Fruit fly (Drosophila melanogaster) whole organism, embryonic: ENCODE measurements around the gene CG10803.

ENCODE experiments used
- Abd-B ChIP-seq: fragments of 200-800 bp; sonication (Bioruptor generic); optimal IDR thresholded peaks from 2 replicates; lab custom pipeline; 2018; ENCODE audit warnings: missing biosample characterization, mild to moderate bottlenecking, missing genetic modification characterization, moderate library complexity
- Ada2b ChIP-seq: fragments of 200-800 bp; sonication (Bioruptor generic); IDR thresholded peaks from 2 replicates; pipeline ENCODE4 v1.3.6; 2022; ENCODE audit warnings: missing biosample characterization, missing genetic modification characterization
- Awh ChIP-seq: fragments of 200-800 bp; sonication (Bioruptor generic); IDR thresholded peaks from 2 replicates; pipeline ENCODE4, ENCODE4 v1.3.6; 2022; ENCODE audit warnings: missing biosample characterization, missing genetic modification characterization
- B-H1 ChIP-seq: fragments of 200-800 bp; sonication (Bioruptor generic); IDR thresholded peaks from 3 replicates; pipeline ENCODE4 v1.3.6; 2022; ENCODE audit warnings: missing biosample characterization, missing genetic modification characterization
- CG10979 ChIP-seq: fragments of 200-800 bp; sonication (Bioruptor generic); optimal IDR thresholded peaks from 2 replicates; lab custom pipeline; 2018; ENCODE audit warnings: missing biosample characterization, mild to moderate bottlenecking, missing genetic modification characterization, moderate library complexity
- CG11398 ChIP-seq: fragments of 200-800 bp; sonication (Bioruptor generic); optimal IDR thresholded peaks from 2 replicates; lab custom pipeline; 2016; ENCODE audit warnings: missing biosample characterization, missing genetic modification characterization
- CG12942 ChIP-seq: fragments of 200-800 bp; sonication (Bioruptor generic); optimal IDR thresholded peaks from 3 replicates; lab custom pipeline; 2016; ENCODE audit warnings: missing biosample characterization, missing genetic modification characterization
- CG14710 ChIP-seq: fragments of 200-800 bp; sonication (Bioruptor generic); optimal IDR thresholded peaks from 3 replicates; lab custom pipeline; 2019; ENCODE audit warnings: missing biosample characterization, mild to moderate bottlenecking, missing genetic modification characterization, moderate library complexity
- CG15601 ChIP-seq: fragments of 200-800 bp; sonication (Bioruptor generic); optimal IDR thresholded peaks from 3 replicates; lab custom pipeline; 2019; ENCODE audit warnings: missing biosample characterization, mild to moderate bottlenecking, missing genetic modification characterization, moderate library complexity
- CG16779 ChIP-seq: fragments of 200-800 bp; sonication (Bioruptor generic); IDR thresholded peaks from 2 replicates; pipeline ENCODE4 v1.3.6; 2022; ENCODE audit warnings: missing biosample characterization, missing genetic modification characterization
- CG17385 ChIP-seq: fragments of 200-800 bp; sonication (Bioruptor generic); optimal IDR thresholded peaks from 3 replicates; lab custom pipeline; 2018; ENCODE audit warnings: missing biosample characterization, mild to moderate bottlenecking, missing genetic modification characterization
- CG2712 ChIP-seq: fragments of 200-800 bp; optimal IDR thresholded peaks from 3 replicates; lab custom pipeline; 2019; ENCODE audit warnings: missing biosample characterization, mild to moderate bottlenecking, missing genetic modification characterization, moderate library complexity
- CG3407 ChIP-seq: fragments of 200-800 bp; sonication (Bioruptor generic); optimal IDR thresholded peaks from 2 replicates; lab custom pipeline; 2018; ENCODE audit warnings: missing biosample characterization, mild to moderate bottlenecking, missing genetic modification characterization
- CG3995 ChIP-seq: fragments of 200-800 bp; sonication (Bioruptor generic); optimal IDR thresholded peaks from 3 replicates; lab custom pipeline; 2016; ENCODE audit warnings: missing biosample characterization, missing genetic modification characterization
- CG43689 ChIP-seq: fragments of 200-800 bp; sonication (Bioruptor generic); IDR thresholded peaks from 2 replicates; pipeline ENCODE4 v1.3.6; 2022; ENCODE audit warnings: missing biosample characterization, missing genetic modification characterization
- CG4854 ChIP-seq: fragments of 200-800 bp; sonication (Bioruptor generic); optimal IDR thresholded peaks from 2 replicates; lab custom pipeline; 2016; ENCODE audit warnings: missing biosample characterization, missing genetic modification characterization, inconsistent platforms
- CG5180 ChIP-seq: fragments of 200-800 bp; sonication (Bioruptor generic); optimal IDR thresholded peaks from 3 replicates; lab custom pipeline; 2017; ENCODE audit warnings: missing biosample characterization, missing genetic modification characterization, mild to moderate bottlenecking, moderate library complexity, missing genetic modification reagents
- CG6254 ChIP-seq: fragments of 200-800 bp; sonication (Bioruptor generic); optimal IDR thresholded peaks from 3 replicates; lab custom pipeline; 2017; ENCODE audit warnings: mild to moderate bottlenecking, missing biosample characterization, missing genetic modification reagents, missing genetic modification characterization
- CG6765 ChIP-seq: fragments of 200-800 bp; sonication (Bioruptor generic); optimal IDR thresholded peaks from 3 replicates; lab custom pipeline; 2017; ENCODE audit warnings: missing biosample characterization, mild to moderate bottlenecking, missing genetic modification characterization
- CG8281 ChIP-seq: fragments of 200-800 bp; sonication (Bioruptor generic); optimal IDR thresholded peaks from 2 replicates; lab custom pipeline; 2018; ENCODE audit warnings: missing biosample characterization, mild to moderate bottlenecking, missing genetic modification characterization, moderate library complexity
- CG8290 ChIP-seq, 3 experiments: fragments of 200-800 bp; sonication (Bioruptor generic); optimal IDR thresholded peaks; 2 replicates each; lab custom pipeline; 2016 to 2019; ENCODE audit warnings: missing biosample characterization in 3 of 3, missing genetic modification characterization in 3 of 3, mild to moderate bottlenecking in 2 of 3, moderate library complexity in 1 of 3
- CTCF ChIP-seq: fragments of 200-800 bp; sonication (Bioruptor generic); optimal IDR thresholded peaks from 2 replicates; lab custom pipeline; 2017; ENCODE audit warnings: missing biosample characterization, mild to moderate bottlenecking, missing genetic modification characterization, moderate library complexity
- CkIIα-i1 ChIP-seq: fragments of 200-800 bp; sonication (Bioruptor generic); IDR thresholded peaks from 2 replicates; pipeline ENCODE4 v1.3.6; 2022; ENCODE audit warnings: missing biosample characterization, missing genetic modification characterization
- Deaf1 ChIP-seq: fragments of 200-800 bp; optimal IDR thresholded peaks from 3 replicates; lab custom pipeline; 2019; ENCODE audit warnings: missing biosample characterization, mild to moderate bottlenecking, missing genetic modification characterization, moderate library complexity
- Dfd ChIP-seq, 2 experiments: fragments of >200 bp; optimal IDR thresholded peaks; 2 replicates each; lab custom pipeline; 2017; ENCODE audit warnings: missing biosample characterization in 2 of 2, missing genetic modification characterization in 2 of 2
- HHEX ChIP-seq: fragments of 200-800 bp; sonication (Bioruptor generic); optimal IDR thresholded peaks from 3 replicates; lab custom pipeline; 2017; ENCODE audit warnings: missing biosample characterization, mild to moderate bottlenecking, missing genetic modification characterization, missing genetic modification reagents
- Hmr ChIP-seq: fragments of 200-800 bp; sonication (Bioruptor generic); optimal IDR thresholded peaks from 3 replicates; lab custom pipeline; 2017; ENCODE audit warnings: mild to moderate bottlenecking, missing biosample characterization, missing genetic modification reagents, missing genetic modification characterization
- Lim3 ChIP-seq: fragments of 200-800 bp; sonication (Bioruptor generic); IDR thresholded peaks from 2 replicates; pipeline ENCODE4 v1.3.6; 2022; ENCODE audit warnings: missing biosample characterization, missing genetic modification characterization
- NC2β ChIP-seq: fragments of 200-800 bp; sonication (Bioruptor generic); optimal IDR thresholded peaks from 2 replicates; lab custom pipeline; 2016; ENCODE audit warnings: missing biosample characterization, missing genetic modification characterization
- Ssrp ChIP-seq: fragments of 200-800 bp; sonication (Bioruptor generic); optimal IDR thresholded peaks from 2 replicates; lab custom pipeline; 2018; ENCODE audit warnings: missing biosample characterization, mild to moderate bottlenecking, missing genetic modification characterization, moderate library complexity
- Trl ChIP-seq, 3 experiments: fragments of >200 bp in 2 of 3; fragments of 200-800 bp in 1 of 3; sonication (Bioruptor generic) in 1 of 3; optimal IDR thresholded peaks; 2 replicates in 1 of 3; 3 replicates in 2 of 3; lab custom pipeline; 2016 to 2017; ENCODE audit warnings: missing biosample characterization in 1 of 3, missing genetic modification characterization in 1 of 3
- Xbp1 ChIP-seq: fragments of 200-800 bp; sonication (Bioruptor generic); optimal IDR thresholded peaks from 3 replicates; lab custom pipeline; 2016; ENCODE audit warnings: missing biosample characterization, mild to moderate bottlenecking, missing genetic modification characterization
- Xrp1 ChIP-seq: fragments of 200-800 bp; sonication (Bioruptor generic); IDR thresholded peaks from 2 replicates; pipeline ENCODE4 v1.3.6; 2022; ENCODE audit warnings: missing biosample characterization, missing genetic modification characterization
- ci ChIP-seq: fragments of 200-800 bp; sonication (Bioruptor generic); IDR thresholded peaks from 3 replicates; pipeline ENCODE4 v1.3.6; 2022; ENCODE audit warnings: missing biosample characterization, missing genetic modification characterization
- da ChIP-seq: fragments of 200-800 bp; sonication (Bioruptor generic); optimal IDR thresholded peaks from 2 replicates; lab custom pipeline; 2016; ENCODE audit warnings: missing biosample characterization, missing genetic modification characterization
- dati ChIP-seq: fragments of 200-800 bp; sonication (Bioruptor generic); IDR thresholded peaks from 2 replicates; pipeline ENCODE4 v1.3.6; 2022; ENCODE audit warnings: missing biosample characterization, missing genetic modification characterization
- disco-r ChIP-seq: fragments of 200-800 bp; sonication (Bioruptor generic); optimal IDR thresholded peaks from 2 replicates; lab custom pipeline; 2016; ENCODE audit warnings: missing biosample characterization, missing genetic modification characterization
- exex ChIP-seq: fragments of 200-800 bp; sonication (Bioruptor generic); optimal IDR thresholded peaks from 4 replicates; lab custom pipeline; 2018; ENCODE audit warnings: missing biosample characterization, mild to moderate bottlenecking, missing genetic modification characterization, moderate library complexity
- fd64A ChIP-seq: fragments of 200-800 bp; sonication (Bioruptor generic); optimal IDR thresholded peaks from 3 replicates; lab custom pipeline; 2018; ENCODE audit warnings: missing biosample characterization, mild to moderate bottlenecking, missing genetic modification characterization
- gsb ChIP-seq: fragments of 200-800 bp; sonication (Bioruptor generic); IDR thresholded peaks from 2 replicates; pipeline ENCODE4 v1.3.6; 2022; ENCODE audit warnings: missing biosample characterization, missing genetic modification characterization
- mld ChIP-seq: fragments of 200-800 bp; sonication (Bioruptor generic); IDR thresholded peaks from 3 replicates; pipeline ENCODE4 v1.3.6; 2022; ENCODE audit warnings: missing biosample characterization, missing genetic modification characterization; ENCODE audit not compliant: partially characterized antibody
- otp ChIP-seq: fragments of 200-800 bp; sonication (Bioruptor generic); IDR thresholded peaks from 3 replicates; pipeline ENCODE4, ENCODE4 v1.3.6; 2022; ENCODE audit warnings: missing biosample characterization, missing genetic modification characterization
- peb ChIP-seq: fragments of 200-800 bp; sonication (Bioruptor generic); IDR thresholded peaks from 2 replicates; pipeline ENCODE4 v1.3.6; 2022; ENCODE audit warnings: missing biosample characterization, missing genetic modification characterization
- pros ChIP-seq: fragments of 200-800 bp; sonication (Bioruptor generic); optimal IDR thresholded peaks from 3 replicates; lab custom pipeline; 2019; ENCODE audit warnings: missing biosample characterization, mild to moderate bottlenecking, missing genetic modification characterization, moderate library complexity
- pum ChIP-seq: fragments of 200-800 bp; sonication (Bioruptor generic); optimal IDR thresholded peaks from 2 replicates; lab custom pipeline; 2016; ENCODE audit warnings: missing biosample characterization, missing genetic modification characterization
- repo ChIP-seq: fragments of 200-800 bp; sonication (Bioruptor generic); optimal IDR thresholded peaks from 2 replicates; lab custom pipeline; 2016; ENCODE audit warnings: missing biosample characterization, missing genetic modification characterization
- slbo ChIP-seq: fragments of 200-800 bp; sonication (Bioruptor generic); IDR thresholded peaks from 2 replicates; pipeline ENCODE4 v1.3.6; 2022; ENCODE audit warnings: missing biosample characterization, missing genetic modification characterization
- sna ChIP-seq: fragments of 200-800 bp; sonication (Bioruptor generic); IDR thresholded peaks from 2 replicates; pipeline ENCODE4 v1.3.6; 2022; ENCODE audit warnings: missing biosample characterization, missing genetic modification characterization; ENCODE audit not compliant: partially characterized antibody
- tin ChIP-seq: fragments of 200-800 bp; sonication (Bioruptor generic); optimal IDR thresholded peaks from 3 replicates; lab custom pipeline; 2016; ENCODE audit warnings: missing biosample characterization, missing genetic modification characterization
- ttk ChIP-seq: fragments of 200-800 bp; sonication (Bioruptor generic); IDR thresholded peaks from 2 replicates; pipeline ENCODE4 v2.1.2; 2022; ENCODE audit warnings: missing biosample characterization, missing genetic modification characterization
- unpg ChIP-seq: fragments of 200-800 bp; sonication (Bioruptor generic); optimal IDR thresholded peaks from 3 replicates; lab custom pipeline; 2018; ENCODE audit warnings: missing biosample characterization, mild to moderate bottlenecking, missing genetic modification characterization, moderate library complexity
- yki ChIP-seq: fragments of >200 bp; optimal IDR thresholded peaks from 3 replicates; lab custom pipeline; 2018

Gene CG10803

DNA sequence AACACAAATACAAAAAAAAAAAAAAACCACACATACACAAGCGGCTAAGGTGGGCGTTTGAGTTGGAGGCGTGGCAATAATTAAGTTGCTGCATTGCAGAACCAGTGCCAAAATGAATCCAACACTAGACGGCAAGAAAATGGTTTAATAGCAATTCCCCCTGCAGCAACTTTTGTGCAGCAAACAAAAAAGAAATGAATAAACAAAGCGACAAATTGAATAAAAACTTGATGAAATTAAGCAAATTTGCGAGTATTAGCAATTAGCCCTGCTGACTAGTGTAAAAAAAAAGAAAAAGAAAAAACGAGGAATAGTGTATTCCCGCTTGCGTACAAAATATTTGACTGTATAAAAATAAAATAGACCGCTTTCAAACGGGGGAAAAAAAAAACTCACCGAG lies 30.7 kb upstream of the CG10803 start (continued):
- TF ChIP-seq repo (GFP tag; lab: Kevin White, UChicago) (no peak), CG11398 (GFP tag; lab: Kevin White, UChicago) (no peak), gsb (GFP tag; lab: Robert Waterston, UW) (no peak), disco-r (GFP tag; lab: Kevin White, UChicago) (no peak), fd64A (GFP tag; lab: Kevin White, UChicago) (no peak), NC2β (GFP tag; lab: Kevin White, UChicago) (no peak), CG16779 (GFP tag; lab: Robert Waterston, UW) (no peak), CG10979 (tag; lab: Kevin White, UChicago) (peak; percentile 38), CG3407 (peak; percentile 16), mld (no peak), Hmr (GFP tag; lab: Kevin White, UChicago) (no peak), CG2712 (tag; lab: Kevin White, UChicago) (peak; percentile 48), Xbp1 (peak; percentile 9), otp (GFP tag; lab: Robert Waterston, UW) (0 out of 3 replicates have a peak, but pooled peaks have one; percentile 40), CG8281 (tag; lab: Kevin White, UChicago) (no peak), slbo (no peak), Lim3 (GFP tag; lab: Robert Waterston, UW) (no peak), CG3995 (GFP tag; lab: Kevin White, UChicago) (no peak), HHEX (GFP tag; lab: Kevin White, UChicago) (no peak), peb (GFP tag; lab: Robert Waterston, UW) (no peak), CG15601 (tag; lab: Kevin White, UChicago) (peak; percentile 7), pros (GFP tag; lab: Kevin White, UChicago) (no peak), CTCF (no peak), CG5180 (no peak), dati (GFP tag; lab: Robert Waterston, UW) (no peak), CG4854 (GFP tag; lab: Kevin White, UChicago) (no peak), ttk (GFP tag; lab: Robert Waterston, UW) (0 out of 2 replicates have a peak, but pooled peaks have one; percentile 8), CG43689 (GFP tag; lab: Robert Waterston, UW) (no peak), unpg (GFP tag; lab: Kevin White, UChicago) (peak; percentile 52), Ssrp (peak; percentile 14), da (GFP tag; lab: Kevin White, UChicago) (no peak), exex (tag; lab: Kevin White, UChicago) (no peak), CkIIα-i1 (GFP tag; lab: Robert Waterston, UW) (no peak), Awh (no peak), ci (GFP tag; lab: Robert Waterston, UW) (peak; percentile 45; the same call in 1 of the 3 replicates), CG12942 (GFP tag; lab: Kevin White, UChicago) (no peak), Abd-B (GFP tag; lab: Kevin White, UChicago) (peak; percentile 11), CG8290 (GFP tag; optimal IDR thresholded peaks at IDR 0.05; lab: Kevin White, UChicago) (no peak), CG8290 (tag; optimal IDR thresholded peaks at IDR 0.05; lab: Kevin White, UChicago) (no peak), B-H1 (peak; percentile 25; the same call in 1 of the 3 replicates), CG6765 (no peak), tin (GFP tag; lab: Kevin White, UChicago) (peak; percentile 10), yki (lab: Kevin White, UChicago) (no peak), sna (no peak), CG17385 (GFP tag; lab: Kevin White, UChicago) (no peak), CG14710 (tag; lab: Kevin White, UChicago) (peak; percentile 19), Xrp1 (GFP tag; lab: Robert Waterston, UW) (peak; percentile 64), pum (GFP tag; lab: Kevin White, UChicago) (no peak), Dfd (GFP tag; optimal IDR thresholded peaks at IDR 0.05; lab: Kevin White, UChicago) (no peak), Ada2b (no peak), CG6254 (GFP tag; lab: Kevin White, UChicago) (no peak), Deaf1 (tag; lab: Kevin White, UChicago) (no peak), Trl (optimal IDR thresholded peaks at IDR 0.05; lab: Kevin White, UChicago) (no peak), Trl (GFP tag; optimal IDR thresholded peaks at IDR 0.05; lab: Kevin White, UChicago) (no peak)
